Fruit fly (Drosophila melanogaster) whole organism, embryonic: ENCODE results near the gene CG31882.

Source experiments
- Atf3 ChIP-seq: fragments of 200-800 bp; sonication (Bioruptor generic); optimal IDR thresholded peaks from 3 replicates; lab custom pipeline; 2016; ENCODE audit warnings: missing biosample characterization, missing genetic modification characterization
- CG10274 ChIP-seq: fragments of 200-800 bp; sonication (Bioruptor generic); optimal IDR thresholded peaks from 3 replicates; lab custom pipeline; 2017; ENCODE audit warnings: missing biosample characterization, mild to moderate bottlenecking, missing genetic modification characterization
- CG10565 ChIP-seq: fragments of 200-800 bp; sonication (Bioruptor generic); optimal IDR thresholded peaks from 3 replicates; lab custom pipeline; 2016; ENCODE audit warnings: missing biosample characterization, mild to moderate bottlenecking, missing genetic modification characterization
- CG11247 ChIP-seq: fragments of 200-800 bp; sonication (Bioruptor generic); IDR thresholded peaks from 2 replicates; pipeline ENCODE4 v1.3.6; 2022; ENCODE audit warnings: missing biosample characterization, missing genetic modification characterization
- CG11456 ChIP-seq: fragments of 200-800 bp; sonication (Bioruptor generic); IDR thresholded peaks from 3 replicates; pipeline ENCODE4 v1.3.6; 2022; ENCODE audit warnings: missing biosample characterization, missing genetic modification characterization
- CG12391 ChIP-seq: fragments of 200-800 bp; sonication (Bioruptor generic); optimal IDR thresholded peaks from 3 replicates; lab custom pipeline; 2018; ENCODE audit warnings: missing biosample characterization, mild to moderate bottlenecking, missing genetic modification characterization, moderate library complexity
- CG15011 ChIP-seq: fragments of 200-800 bp; sonication (Bioruptor generic); optimal IDR thresholded peaks from 3 replicates; lab custom pipeline; 2018; ENCODE audit warnings: missing biosample characterization, mild to moderate bottlenecking, missing genetic modification characterization
- CG15073 ChIP-seq: fragments of 200-800 bp; sonication (Bioruptor generic); optimal IDR thresholded peaks from 2 replicates; lab custom pipeline; 2016; ENCODE audit warnings: missing biosample characterization, missing genetic modification characterization
- CG17328 ChIP-seq: fragments of 200-800 bp; sonication (Bioruptor generic); IDR thresholded peaks from 2 replicates; pipeline ENCODE4 v1.3.6; 2022; ENCODE audit warnings: missing biosample characterization, missing genetic modification characterization
- CG18764 ChIP-seq: fragments of 200-800 bp; sonication (Bioruptor generic); optimal IDR thresholded peaks from 3 replicates; lab custom pipeline; 2016; ENCODE audit warnings: missing biosample characterization, missing genetic modification characterization
- CG30020 ChIP-seq: fragments of 200-800 bp; optimal IDR thresholded peaks from 2 replicates; lab custom pipeline; 2019; ENCODE audit warnings: missing biosample characterization, mild to moderate bottlenecking, missing genetic modification characterization, moderate library complexity
- CG31224 ChIP-seq: fragments of 200-800 bp; sonication (Bioruptor generic); IDR thresholded peaks from 2 replicates; pipeline ENCODE4 v1.3.6; 2022; ENCODE audit warnings: missing biosample characterization, missing genetic modification characterization
- CG3163 ChIP-seq: fragments of 200-800 bp; sonication (Bioruptor generic); optimal IDR thresholded peaks from 3 replicates; lab custom pipeline; 2016; ENCODE audit warnings: missing biosample characterization, missing genetic modification characterization
- CG32532 ChIP-seq: fragments of 200-800 bp; sonication (Bioruptor generic); IDR thresholded peaks from 2 replicates; pipeline ENCODE4 v1.3.6; 2022; ENCODE audit warnings: missing biosample characterization, missing genetic modification characterization
- CG33213 ChIP-seq: fragments of 200-800 bp; sonication (Bioruptor generic); optimal IDR thresholded peaks from 3 replicates; lab custom pipeline; 2016; ENCODE audit warnings: missing biosample characterization, missing genetic modification characterization
- CG3407 ChIP-seq: fragments of 200-800 bp; sonication (Bioruptor generic); optimal IDR thresholded peaks from 2 replicates; lab custom pipeline; 2018; ENCODE audit warnings: missing biosample characterization, mild to moderate bottlenecking, missing genetic modification characterization
- CG5245 ChIP-seq: fragments of 200-800 bp; sonication (Bioruptor generic); optimal IDR thresholded peaks from 3 replicates; lab custom pipeline; 2016; ENCODE audit warnings: missing biosample characterization, missing genetic modification characterization
- CG6272 ChIP-seq: fragments of 200-800 bp; sonication (Bioruptor generic); IDR thresholded peaks from 2 replicates; pipeline ENCODE4 v1.3.6; 2022; ENCODE audit warnings: missing biosample characterization, missing genetic modification characterization
- CG6813 ChIP-seq: fragments of 200-800 bp; sonication (Bioruptor generic); optimal IDR thresholded peaks from 2 replicates; lab custom pipeline; 2017; ENCODE audit warnings: missing biosample characterization, missing genetic modification characterization, mild to moderate bottlenecking, moderate library complexity, missing genetic modification reagents
- CG7745 ChIP-seq: fragments of 200-800 bp; sonication (Bioruptor generic); optimal IDR thresholded peaks from 2 replicates; lab custom pipeline; 2018; ENCODE audit warnings: missing biosample characterization, mild to moderate bottlenecking, missing genetic modification characterization, moderate library complexity
- CG8089 ChIP-seq: fragments of 200-800 bp; sonication (Bioruptor generic); optimal IDR thresholded peaks from 3 replicates; lab custom pipeline; 2016; ENCODE audit warnings: missing biosample characterization, missing genetic modification characterization
- CG8765 ChIP-seq: fragments of 200-800 bp; sonication (Bioruptor generic); IDR thresholded peaks from 2 replicates; pipeline ENCODE4 v1.3.6; 2022; ENCODE audit warnings: missing biosample characterization, missing genetic modification characterization
- D19A ChIP-seq: fragments of 200-800 bp; optimal IDR thresholded peaks from 3 replicates; lab custom pipeline; 2019; ENCODE audit warnings: missing biosample characterization, mild to moderate bottlenecking, missing genetic modification characterization, moderate library complexity
- Doc3 ChIP-seq: fragments of 200-800 bp; sonication (Bioruptor generic); IDR thresholded peaks from 3 replicates; pipeline ENCODE4 v1.3.6; 2022; ENCODE audit warnings: missing biosample characterization, missing genetic modification characterization; ENCODE audit not compliant: partially characterized antibody
- Dp ChIP-seq: fragments of 200-800 bp; sonication (Bioruptor generic); optimal IDR thresholded peaks from 2 replicates; lab custom pipeline; 2018; ENCODE audit warnings: missing biosample characterization, mild to moderate bottlenecking, missing genetic modification characterization, moderate library complexity
- GATAe ChIP-seq: fragments of 200-800 bp; sonication (Bioruptor generic); conservative IDR thresholded peaks from 2 replicates; pipeline ENCODE4 v1.3.6; 2022; ENCODE audit warnings: missing biosample characterization, missing genetic modification characterization
- Hey ChIP-seq: fragments of 200-800 bp; sonication (Bioruptor generic); optimal IDR thresholded peaks from 3 replicates; lab custom pipeline; 2018; ENCODE audit warnings: missing biosample characterization, mild to moderate bottlenecking, missing genetic modification characterization
- Hmr ChIP-seq: fragments of 200-800 bp; sonication (Bioruptor generic); optimal IDR thresholded peaks from 3 replicates; lab custom pipeline; 2017; ENCODE audit warnings: mild to moderate bottlenecking, missing biosample characterization, missing genetic modification reagents, missing genetic modification characterization
- Hmx ChIP-seq: fragments of 200-800 bp; sonication (Bioruptor generic); optimal IDR thresholded peaks from 2 replicates; lab custom pipeline; 2016; ENCODE audit warnings: missing biosample characterization, missing genetic modification characterization
- Hr51 ChIP-seq, 2 experiments: fragments of 200-800 bp; sonication (Bioruptor generic); optimal IDR thresholded peaks; 2 replicates in 1 of 2; 3 replicates in 1 of 2; lab custom pipeline; 2016 to 2018; ENCODE audit warnings: missing biosample characterization in 2 of 2, missing genetic modification characterization in 2 of 2, mild to moderate bottlenecking in 1 of 2, moderate library complexity in 1 of 2
- Meics ChIP-seq: fragments of 200-800 bp; sonication (Bioruptor generic); optimal IDR thresholded peaks from 2 replicates; lab custom pipeline; 2017; ENCODE audit warnings: missing biosample characterization, mild to moderate bottlenecking, missing genetic modification characterization
- NC2α ChIP-seq: fragments of 200-800 bp; sonication (Bioruptor generic); optimal IDR thresholded peaks from 2 replicates; lab custom pipeline; 2016; ENCODE audit warnings: missing biosample characterization, missing genetic modification characterization
- NFAT ChIP-seq: fragments of 200-800 bp; sonication (Bioruptor generic); IDR thresholded peaks from 2 replicates; pipeline ENCODE4 v1.3.6; 2022; ENCODE audit warnings: missing biosample characterization, missing genetic modification characterization
- NK7.1 ChIP-seq: fragments of 200-800 bp; sonication (Bioruptor generic); optimal IDR thresholded peaks from 3 replicates; lab custom pipeline; 2016; ENCODE audit warnings: missing biosample characterization, missing genetic modification characterization
- Neu2 ChIP-seq: fragments of 200-800 bp; sonication (Bioruptor generic); optimal IDR thresholded peaks from 3 replicates; lab custom pipeline; 2016; ENCODE audit warnings: missing biosample characterization, missing genetic modification characterization, borderline replicate concordance
- Opbp ChIP-seq: fragments of 200-800 bp; sonication (Bioruptor generic); IDR thresholded peaks from 3 replicates; pipeline ENCODE4 v1.3.6; 2022; ENCODE audit warnings: missing biosample characterization, missing genetic modification characterization; ENCODE audit not compliant: partially characterized antibody
- PHDP ChIP-seq: fragments of 200-800 bp; sonication (Bioruptor generic); optimal IDR thresholded peaks from 3 replicates; lab custom pipeline; 2018; ENCODE audit warnings: missing biosample characterization, mild to moderate bottlenecking, missing genetic modification characterization, moderate library complexity
- Rx ChIP-seq: fragments of 200-800 bp; sonication (Bioruptor generic); IDR thresholded peaks from 2 replicates; pipeline ENCODE4 v1.3.6; 2022; ENCODE audit warnings: missing biosample characterization, missing genetic modification characterization
- Stat92E ChIP-seq, 3 experiments: fragments of >200 bp in 2 of 3; fragments of 200-800 bp in 1 of 3; sonication (Bioruptor generic) in 1 of 3; optimal IDR thresholded peaks; 2 replicates each; lab custom pipeline; 2017 to 2019; ENCODE audit warnings: missing biosample characterization in 3 of 3, missing genetic modification characterization in 3 of 3, mild to moderate bottlenecking in 1 of 3, moderate library complexity in 1 of 3
- Taf1 ChIP-seq: fragments of 200-800 bp; sonication (Bioruptor generic); IDR thresholded peaks from 2 replicates; pipeline ENCODE4 v1.3.6; 2022; ENCODE audit warnings: missing biosample characterization, missing genetic modification characterization
- ac ChIP-seq: fragments of 200-800 bp; sonication (Bioruptor generic); optimal IDR thresholded peaks from 3 replicates; lab custom pipeline; 2017; ENCODE audit warnings: missing biosample characterization, mild to moderate bottlenecking, missing genetic modification characterization
- caup ChIP-seq: fragments of 200-800 bp; sonication (Bioruptor generic); optimal IDR thresholded peaks from 3 replicates; lab custom pipeline; 2017; ENCODE audit warnings: missing biosample characterization, mild to moderate bottlenecking, missing genetic modification characterization, moderate library complexity; ENCODE audit not compliant: severe bottlenecking
- crol ChIP-seq: fragments of 200-800 bp; sonication (Bioruptor generic); IDR thresholded peaks from 2 replicates; pipeline ENCODE4 v1.3.6; 2022; ENCODE audit warnings: missing biosample characterization, missing genetic modification characterization
- dysf ChIP-seq: fragments of 200-800 bp; sonication (Bioruptor generic); IDR thresholded peaks from 3 replicates; pipeline ENCODE4 v1.3.6; 2022; ENCODE audit warnings: missing biosample characterization, missing genetic modification characterization
- ftz-f1 ChIP-seq: fragments of 200-800 bp; sonication (Bioruptor generic); optimal IDR thresholded peaks from 2 replicates; lab custom pipeline; 2016; ENCODE audit warnings: missing biosample characterization, missing genetic modification characterization
- gfzf ChIP-seq: fragments of 200-800 bp; sonication (Bioruptor generic); optimal IDR thresholded peaks from 2 replicates; lab custom pipeline; 2016; ENCODE audit warnings: missing biosample characterization, mild to moderate bottlenecking, missing genetic modification characterization, moderate library complexity
- jigr1 ChIP-seq: fragments of 200-800 bp; sonication (Bioruptor generic); IDR thresholded peaks from 3 replicates; pipeline ENCODE4 v1.3.6; 2022; ENCODE audit warnings: missing biosample characterization, missing genetic modification characterization
- p53 ChIP-seq: fragments of 200-800 bp; sonication (Bioruptor generic); optimal IDR thresholded peaks from 2 replicates; lab custom pipeline; 2016; ENCODE audit warnings: missing biosample characterization, missing genetic modification characterization
- rib ChIP-seq: fragments of 200-800 bp; sonication (Bioruptor generic); IDR thresholded peaks from 2 replicates; pipeline ENCODE4 v1.3.6; 2022; ENCODE audit warnings: missing biosample characterization, missing genetic modification characterization
- zfh2 ChIP-seq: fragments of 200-800 bp; sonication (Bioruptor generic); optimal IDR thresholded peaks from 2 replicates; lab custom pipeline; 2016; ENCODE audit warnings: missing biosample characterization, missing genetic modification characterization

Gene CG31882

dm6 chr2L:9594625-9595300 lies 30.3 kb downstream of the CG31882 start (continued):
- TF ChIP-seq D19A (tag; lab: Kevin White, UChicago) (peak; percentile 68), crol (peak; percentile 83), CG6272 (GFP tag; lab: Robert Waterston, UW) (peak; percentile 44; the same call in 1 of the 2 replicates), CG3407 (GFP tag; lab: Kevin White, UChicago) (no peak), NK7.1 (GFP tag; lab: Kevin White, UChicago) (no peak), CG8089 (GFP tag; lab: Kevin White, UChicago) (no peak), Hmx (GFP tag; lab: Kevin White, UChicago) (no peak), Rx (GFP tag; lab: Robert Waterston, UW) (no peak), CG32532 (no peak), CG10274 (GFP tag; lab: Kevin White, UChicago) (no peak), CG30020 (tag; lab: Kevin White, UChicago) (no peak), ftz-f1 (GFP tag; lab: Kevin White, UChicago) (no peak), CG33213 (GFP tag; lab: Kevin White, UChicago) (no peak), Neu2 (GFP tag; lab: Kevin White, UChicago) (no peak), CG15011 (no peak), Hmr (GFP tag; lab: Kevin White, UChicago) (no peak), CG11247 (GFP tag; lab: Robert Waterston, UW) (no peak), Doc3 (no peak), GATAe (GFP tag; lab: Robert Waterston, UW) (no peak), CG10565 (GFP tag; lab: Kevin White, UChicago) (no peak), CG17328 (GFP tag; lab: Robert Waterston, UW) (peak; percentile 71), p53 (GFP tag; lab: Kevin White, UChicago) (no peak), CG6813 (GFP tag; lab: Kevin White, UChicago) (peak; percentile 32), caup (no peak), CG3163 (GFP tag; lab: Kevin White, UChicago) (no peak), Meics (no peak), Stat92E (GFP tag; optimal IDR thresholded peaks at IDR 0.05; lab: Kevin White, UChicago) (no peak), dysf (GFP tag; lab: Robert Waterston, UW) (peak; percentile 38; the same call in 1 of the 3 replicates), jigr1 (GFP tag; lab: Robert Waterston, UW) (no peak), CG18764 (GFP tag; lab: Kevin White, UChicago) (peak; percentile 11), PHDP (tag; lab: Kevin White, UChicago) (no peak), CG8765 (peak; percentile 43; the same call in 1 of the 2 replicates), Dp (GFP tag; lab: Kevin White, UChicago) (no peak), gfzf (GFP tag; lab: Kevin White, UChicago) (no peak), CG5245 (GFP tag; lab: Kevin White, UChicago) (peak; percentile 10), Hr51 (GFP tag; optimal IDR thresholded peaks at IDR 0.05; lab: Kevin White, UChicago) (peak in 1 of 2 experiments; percentile 20), CG7745 (tag; lab: Kevin White, UChicago) (no peak), CG11456 (GFP tag; lab: Robert Waterston, UW) (no peak), zfh2 (GFP tag; lab: Kevin White, UChicago) (no peak), NC2α (GFP tag; lab: Kevin White, UChicago) (no peak), ac (no peak), Hey (tag; lab: Kevin White, UChicago) (no peak), Atf3 (GFP tag; lab: Kevin White, UChicago) (no peak), Opbp (GFP tag; lab: Robert Waterston, UW) (no peak), Taf1 (GFP tag; lab: Robert Waterston, UW) (no peak), CG12391 (tag; lab: Kevin White, UChicago) (peak; percentile 61), NFAT (no peak), CG31224 (GFP tag; lab: Robert Waterston, UW) (no peak), CG15073 (GFP tag; lab: Kevin White, UChicago) (no peak), rib (no peak)
